Worm (Caenorhabditis elegans) whole organism, L2 larva: Measurements from ENCODE around the gene let-756.

Experiments used
- aly-2 ChIP-seq: fragments of 150-350 bp; optimal IDR thresholded peaks from 2 replicates; lab custom pipeline; 2014; ENCODE audit warnings: missing biosample characterization, missing genetic modification characterization
- crh-2 ChIP-seq: sonication (generic microtip); optimal IDR thresholded peaks from 2 replicates; lab custom pipeline; 2017; ENCODE audit warnings: missing biosample characterization, missing genetic modification characterization
- egl-27 ChIP-seq: sonication (generic microtip); optimal IDR thresholded peaks from 3 replicates; lab custom pipeline; 2017; ENCODE audit warnings: missing biosample characterization, missing genetic modification reagents, missing genetic modification characterization
- fos-1 ChIP-seq: fragments of 150-350 bp; optimal IDR thresholded peaks from 2 replicates; lab custom pipeline; 2014; ENCODE audit warnings: missing biosample characterization, missing genetic modification characterization

- TF ChIP-seq egl-27 (tag; lab: Kevin White, UChicago) (no peak), fos-1 (tag; lab: Kevin White, UChicago) (no peak), crh-2 (tag; lab: Kevin White, UChicago) (no peak), aly-2 (tag; lab: Kevin White, UChicago) (no peak)
Measured at ce11 chrIII:6379129-6379528, 27.8 kb upstream of the let-756 start, which contains the start of gene C16A3.6.
